Worm (Caenorhabditis elegans) whole organism, L1 larva: ENCODE data around the gene Y57G11C.3.

Source experiments
- ama-1 ChIP-seq: fragments of 150-350 bp; optimal IDR thresholded peaks from 2 replicates; lab custom pipeline; 2014
- blmp-1 ChIP-seq: fragments of 150-350 bp; optimal IDR thresholded peaks from 2 replicates; lab custom pipeline; 2014; ENCODE audit warnings: missing biosample characterization, missing genetic modification characterization
- fkh-4 ChIP-seq: sonication (generic microtip); optimal IDR thresholded peaks from 2 replicates; lab custom pipeline; 2016; ENCODE audit warnings: missing compliant biosample characterization, missing genetic modification characterization, borderline replicate concordance
- fkh-8 ChIP-seq: sonication (generic microtip); optimal IDR thresholded peaks from 2 replicates; lab custom pipeline; 2016; ENCODE audit warnings: mild to moderate bottlenecking, missing genetic modification characterization, missing compliant biosample characterization
- lin-13 ChIP-seq: fragments of 150-350 bp; optimal IDR thresholded peaks from 2 replicates; lab custom pipeline; 2014; ENCODE audit warnings: missing biosample characterization, missing genetic modification reagents, missing genetic modification characterization
- lsy-2 ChIP-seq, 2 experiments: fragments of 150-350 bp; optimal IDR thresholded peaks; 2 replicates each; lab custom pipeline; 2014; ENCODE audit warnings: missing biosample characterization in 2 of 2, missing genetic modification characterization in 2 of 2
- nhr-12 ChIP-seq: sonication (generic microtip); optimal IDR thresholded peaks from 2 replicates; lab custom pipeline; 2017; ENCODE audit warnings: missing biosample characterization, missing genetic modification characterization
- nhr-28 ChIP-seq: fragments of 150-350 bp; optimal IDR thresholded peaks from 2 replicates; lab custom pipeline; 2014; ENCODE audit warnings: missing biosample characterization, missing genetic modification characterization
- tbx-2 ChIP-seq: sonication (generic microtip); optimal IDR thresholded peaks from 2 replicates; lab custom pipeline; 2016; ENCODE audit warnings: missing genetic modification characterization, missing compliant biosample characterization
- unc-62 ChIP-seq: fragments of 150-350 bp; optimal IDR thresholded peaks from 2 replicates; lab custom pipeline; 2014; ENCODE audit warnings: missing biosample characterization, missing genetic modification reagents, missing genetic modification characterization
- xbp-1 ChIP-seq: sonication (generic microtip); optimal IDR thresholded peaks from 2 replicates; lab custom pipeline; 2016; ENCODE audit warnings: missing genetic modification characterization, missing compliant biosample characterization
- ztf-11 ChIP-seq, 2 experiments: sonication (generic microtip); optimal IDR thresholded peaks; 2 replicates each; lab custom pipeline; 2016 to 2017; ENCODE audit warnings: missing genetic modification characterization in 2 of 2, missing biosample characterization in 1 of 2, missing compliant biosample characterization in 1 of 2
- ztf-4 ChIP-seq: fragments of 150-350 bp; optimal IDR thresholded peaks from 2 replicates; lab custom pipeline; 2014; ENCODE audit warnings: missing biosample characterization, missing genetic modification characterization

- no peak for TF ChIP-seq lin-13 (GFP tag; lab: Kevin White, UChicago)
- no peak for TF ChIP-seq blmp-1 (tag; lab: Kevin White, UChicago)
- no peak for TF ChIP-seq tbx-2 (tag; lab: Kevin White, UChicago)
- TF ChIP-seq ama-1 (lab: Kevin White, UChicago) = no peak
- TF ChIP-seq unc-62 = no peak
- TF ChIP-seq fkh-8 = no peak
- TF ChIP-seq fkh-4 = no peak
- TF ChIP-seq nhr-12 (tag; lab: Kevin White, UChicago) = no peak
- TF ChIP-seq ztf-4 = no peak
- no peak for TF ChIP-seq ztf-11 (tag; optimal IDR thresholded peaks at IDR 0.05; lab: Kevin White, UChicago)
- no peak for TF ChIP-seq xbp-1
- TF ChIP-seq nhr-28 (tag; lab: Kevin White, UChicago) = no peak
- TF ChIP-seq lsy-2 (tag; optimal IDR thresholded peaks at IDR 0.05; lab: Kevin White, UChicago) = no peak
Observed at ce11 chrIV:14773280-14774071, 5.5 kb downstream of the Y57G11C.3 start, which contains the start of gene Y57G11C.36.
